Fruit fly (Drosophila melanogaster) S2 (cell line): Measurements from ENCODE around the gene CG32485.

ENCODE experiments used
- CG8478 ChIP-seq: fragments of >200 bp; optimal IDR thresholded peaks from 2 replicates; lab custom pipeline; 2018
- CTCF ChIP-seq, 2 experiments: fragments of >200 bp; optimal IDR thresholded peaks; 2 replicates each; lab custom pipeline; 2018

DNA sequence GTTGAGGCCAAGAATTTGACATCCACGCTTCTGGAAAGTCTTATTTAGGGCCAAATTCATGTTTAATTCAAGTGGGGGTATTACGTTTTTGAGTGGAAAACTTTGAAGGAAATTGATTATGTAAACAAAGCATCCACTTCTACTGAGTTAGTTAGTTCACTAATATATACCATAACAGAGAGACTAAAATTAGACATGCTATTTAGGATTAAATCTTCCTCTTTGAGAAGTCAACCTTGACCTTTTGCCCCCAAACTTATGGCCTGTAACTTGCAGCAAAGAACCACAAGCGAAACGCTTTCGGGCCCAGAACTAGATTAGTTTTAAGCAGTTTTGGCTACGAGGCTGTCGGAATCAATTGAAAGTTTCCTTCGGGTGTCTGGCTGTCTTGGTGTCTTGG is 33.0 kb upstream of the CG32485 start, which contains the start of gene CG32487:
- TF ChIP-seq CG8478 (no peak), CTCF (optimal IDR thresholded peaks at IDR 0.05; lab: Kevin White, UChicago) (no peak)
